Fruit fly (Drosophila melanogaster) whole organism, wandering third instar larva: ENCODE data around the gene CG18231.

Experiments
- Abd-B ChIP-seq: fragments of >200 bp; optimal IDR thresholded peaks from 2 replicates; lab custom pipeline; 2017; ENCODE audit warnings: missing biosample characterization, missing genetic modification characterization
- CG32264 ChIP-seq: fragments of 200-800 bp; sonication (Bioruptor generic); optimal IDR thresholded peaks from 2 replicates; lab custom pipeline; 2016; ENCODE audit warnings: missing biosample characterization, missing genetic modification characterization
- CG9705 ChIP-seq: fragments of 200-800 bp; sonication (Bioruptor generic); optimal IDR thresholded peaks from 2 replicates; lab custom pipeline; 2018; ENCODE audit warnings: missing biosample characterization, mild to moderate bottlenecking, missing genetic modification characterization
- CrebA ChIP-seq: fragments of 200-800 bp; sonication (Bioruptor generic); optimal IDR thresholded peaks from 2 replicates; lab custom pipeline; 2016; ENCODE audit warnings: missing biosample characterization, mild to moderate bottlenecking, missing genetic modification characterization, borderline replicate concordance
- Dfd ChIP-seq: fragments of >200 bp; optimal IDR thresholded peaks from 2 replicates; lab custom pipeline; 2017; ENCODE audit warnings: missing biosample characterization, missing genetic modification characterization
- Dif ChIP-seq: fragments of 200-275, 200-300 bp; sonication (Bioruptor generic); optimal IDR thresholded peaks from 2 replicates; lab custom pipeline; 2018; ENCODE audit warnings: missing biosample characterization, missing genetic modification characterization; ENCODE audit not compliant: partially characterized antibody
- GATAd ChIP-seq: sonication (Bioruptor generic); optimal IDR thresholded peaks from 2 replicates; lab custom pipeline; 2016; ENCODE audit warnings: missing biosample characterization, missing genetic modification characterization
- HLH106 ChIP-seq: fragments of 200-800 bp; optimal IDR thresholded peaks from 3 replicates; lab custom pipeline; 2019; ENCODE audit warnings: missing biosample characterization, mild to moderate bottlenecking, missing genetic modification characterization, moderate library complexity
- Hnf4 ChIP-seq: fragments of 200-800 bp; sonication (Bioruptor generic); optimal IDR thresholded peaks from 2 replicates; lab custom pipeline; 2016; ENCODE audit warnings: missing biosample characterization, mild to moderate bottlenecking, missing genetic modification characterization
- Hr78 ChIP-seq: fragments of >200 bp; optimal IDR thresholded peaks from 2 replicates; lab custom pipeline; 2017; ENCODE audit warnings: missing biosample characterization, missing genetic modification characterization
- Hr83 ChIP-seq: fragments of 200-300 bp; sonication (Bioruptor generic); optimal IDR thresholded peaks from 2 replicates; lab custom pipeline; 2016; ENCODE audit warnings: missing biosample characterization, mild to moderate bottlenecking, missing genetic modification characterization, moderate library complexity; ENCODE audit not compliant: poor library complexity, severe bottlenecking
- Jra ChIP-seq: sonication (Bioruptor generic); optimal IDR thresholded peaks from 2 replicates; lab custom pipeline; 2016; ENCODE audit warnings: missing biosample characterization, missing genetic modification characterization
- Mio ChIP-seq: sonication (Bioruptor generic); optimal IDR thresholded peaks from 2 replicates; lab custom pipeline; 2016; ENCODE audit warnings: missing biosample characterization, missing genetic modification characterization
- Myc ChIP-seq: fragments of >200 bp; optimal IDR thresholded peaks from 2 replicates; lab custom pipeline; 2017
- N ChIP-seq: fragments of >200 bp; optimal IDR thresholded peaks from 2 replicates; lab custom pipeline; 2018; ENCODE audit warnings: missing biosample characterization, missing external identifiers, missing genetic modification characterization
- OdsH ChIP-seq: fragments of 200-800 bp; sonication (Bioruptor generic); optimal IDR thresholded peaks from 2 replicates; lab custom pipeline; 2016; ENCODE audit warnings: missing biosample characterization, mild to moderate bottlenecking, missing genetic modification characterization
- Rel ChIP-seq, 2 experiments: fragments of 200-800 bp; sonication (Bioruptor generic) in 1 of 2; optimal IDR thresholded peaks; 2 replicates in 1 of 2; 3 replicates in 1 of 2; lab custom pipeline; 2016 to 2019; ENCODE audit warnings: mild to moderate bottlenecking in 2 of 2, missing biosample characterization in 2 of 2, missing genetic modification characterization in 2 of 2, moderate library complexity in 1 of 2
- Sp1 ChIP-seq: fragments of 200-800 bp; sonication (Bioruptor generic); optimal IDR thresholded peaks from 3 replicates; lab custom pipeline; 2019; ENCODE audit warnings: missing biosample characterization, mild to moderate bottlenecking, missing genetic modification characterization, moderate library complexity
- Vsx2 ChIP-seq: fragments of 200-300, 225-300 bp; sonication (Bioruptor generic); optimal IDR thresholded peaks from 2 replicates; lab custom pipeline; 2018; ENCODE audit warnings: missing biosample characterization, missing genetic modification characterization; ENCODE audit not compliant: partially characterized antibody
- br ChIP-seq: fragments of 200-800 bp; sonication (Bioruptor generic); optimal IDR thresholded peaks from 2 replicates; lab custom pipeline; 2016; ENCODE audit warnings: missing biosample characterization, missing genetic modification characterization
- brk ChIP-seq: fragments of 200-800 bp; sonication (Bioruptor generic); optimal IDR thresholded peaks from 2 replicates; lab custom pipeline; 2016; ENCODE audit warnings: missing biosample characterization, mild to moderate bottlenecking, missing genetic modification characterization
- dl ChIP-seq, 2 experiments: fragments of 175-275, 200-275 bp in 1 of 2; fragments of 200-275 bp in 1 of 2; sonication (Bioruptor generic); optimal IDR thresholded peaks; lab custom pipeline; 2018; ENCODE audit warnings: mild to moderate bottlenecking in 2 of 2, missing biosample characterization in 2 of 2, missing genetic modification characterization in 2 of 2, moderate library complexity in 2 of 2; ENCODE audit not compliant: partially characterized antibody in 2 of 2, insufficient read depth in 1 of 2
- dmrt93B ChIP-seq: fragments of 200-800 bp; sonication (Bioruptor generic); optimal IDR thresholded peaks from 2 replicates; lab custom pipeline; 2018; ENCODE audit warnings: missing biosample characterization, mild to moderate bottlenecking, missing genetic modification characterization
- dsf ChIP-seq: sonication (Bioruptor generic); optimal IDR thresholded peaks from 2 replicates; lab custom pipeline; 2016; ENCODE audit warnings: missing biosample characterization, missing genetic modification characterization, borderline replicate concordance
- ey ChIP-seq: fragments of 200-800 bp; sonication (Bioruptor generic); optimal IDR thresholded peaks from 2 replicates; lab custom pipeline; 2016; ENCODE audit warnings: missing biosample characterization, missing genetic modification characterization
- foxo ChIP-seq, 2 experiments: fragments of 200-800 bp; sonication (Bioruptor generic); optimal IDR thresholded peaks; 2 replicates in 1 of 2; 3 replicates in 1 of 2; lab custom pipeline; 2016 to 2017; ENCODE audit warnings: missing biosample characterization in 2 of 2, missing genetic modification characterization in 2 of 2
- fru ChIP-seq: fragments of 200-800 bp; sonication (Bioruptor generic); optimal IDR thresholded peaks from 3 replicates; lab custom pipeline; 2016; ENCODE audit warnings: missing biosample characterization, mild to moderate bottlenecking, missing genetic modification characterization
- h ChIP-seq: fragments of 200-800 bp; sonication (Bioruptor generic); optimal IDR thresholded peaks from 3 replicates; lab custom pipeline; 2016; ENCODE audit warnings: missing biosample characterization, mild to moderate bottlenecking, missing genetic modification characterization
- jim ChIP-seq: fragments of 175-275, 200-325 bp; sonication (Bioruptor generic); optimal IDR thresholded peaks from 2 replicates; lab custom pipeline; 2016; ENCODE audit warnings: missing biosample characterization, mild to moderate bottlenecking, missing genetic modification characterization
- lola ChIP-seq: fragments of >200 bp; optimal IDR thresholded peaks from 2 replicates; lab custom pipeline; 2017; ENCODE audit warnings: missing biosample characterization, missing genetic modification characterization
- pan ChIP-seq: fragments of >200 bp; optimal IDR thresholded peaks from 2 replicates; lab custom pipeline; 2017
- psq ChIP-seq: fragments of 200-800 bp; sonication (Bioruptor generic); optimal IDR thresholded peaks from 3 replicates; lab custom pipeline; 2017; ENCODE audit warnings: missing biosample characterization, mild to moderate bottlenecking, missing genetic modification characterization, moderate library complexity
- rgr ChIP-seq: fragments of 200-800 bp; sonication (Bioruptor generic); optimal IDR thresholded peaks from 3 replicates; lab custom pipeline; 2016; ENCODE audit warnings: missing biosample characterization, mild to moderate bottlenecking, missing genetic modification characterization
- sage ChIP-seq: fragments of 200-800 bp; sonication (Bioruptor generic); optimal IDR thresholded peaks from 2 replicates; lab custom pipeline; 2016; ENCODE audit warnings: missing biosample characterization, mild to moderate bottlenecking, missing genetic modification characterization
- sv ChIP-seq: fragments of 200-800 bp; sonication (Bioruptor generic); optimal IDR thresholded peaks from 3 replicates; lab custom pipeline; 2016; ENCODE audit warnings: missing biosample characterization, missing genetic modification characterization
- tai ChIP-seq: sonication (Bioruptor generic); optimal IDR thresholded peaks from 2 replicates; lab custom pipeline; 2016; ENCODE audit warnings: missing biosample characterization, missing genetic modification characterization
- usp ChIP-seq: fragments of >200 bp; optimal IDR thresholded peaks from 2 replicates; lab custom pipeline; 2017; ENCODE audit warnings: missing biosample characterization, missing genetic modification characterization
- woc ChIP-seq: sonication (Bioruptor generic); optimal IDR thresholded peaks from 2 replicates; lab custom pipeline; 2016; ENCODE audit warnings: missing biosample characterization, mild to moderate bottlenecking, missing genetic modification characterization

Gene CG18231

DNA sequence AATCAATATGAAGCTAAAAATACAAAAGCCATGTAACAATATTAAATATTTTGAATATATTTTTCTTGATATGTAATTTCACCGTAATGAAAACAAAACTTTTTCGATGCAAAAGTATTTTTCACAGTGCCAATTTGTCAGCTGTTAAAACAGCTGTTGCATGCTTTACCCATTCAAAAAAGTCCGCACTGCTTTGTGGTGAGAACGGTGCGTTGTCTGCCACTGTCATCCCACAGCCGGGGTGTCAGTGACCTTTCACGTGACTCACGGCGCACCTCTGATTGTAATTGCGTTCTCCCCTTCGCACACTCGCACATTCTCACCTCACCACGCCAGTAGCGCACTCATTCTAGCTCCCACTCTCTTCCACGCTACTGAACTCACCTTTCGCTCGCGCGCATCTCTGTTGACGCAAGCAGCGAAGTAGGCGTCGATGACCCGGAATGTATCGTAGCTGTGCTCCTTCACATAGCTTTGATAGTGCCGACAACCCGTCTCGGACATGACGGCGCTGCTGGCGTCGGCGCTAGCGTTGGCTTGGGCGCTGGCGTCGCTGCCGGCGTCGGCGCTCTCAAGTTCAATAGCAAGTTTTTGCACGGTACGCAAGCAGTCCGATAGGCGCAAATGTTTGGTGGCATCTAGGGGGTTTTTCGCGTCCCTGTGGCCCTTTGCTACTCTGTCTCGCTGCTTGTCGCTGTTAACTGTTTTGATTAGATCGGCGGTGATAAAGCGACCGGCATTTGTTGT lies 13.9 kb downstream of the CG18231 start:
- TF ChIP-seq fru (GFP tag; lab: Kevin White, UChicago) (peak; percentile 64), psq (GFP tag; lab: Kevin White, UChicago) (peak; percentile 6), CrebA (GFP tag; lab: Kevin White, UChicago) (no peak), woc (peak; percentile 53), Hnf4 (peak; percentile 51), Dfd (GFP tag; lab: Kevin White, UChicago) (no peak), Vsx2 (no peak), pan (no peak), N (GFP tag; lab: Kevin White, UChicago) (no peak), Abd-B (no peak), jim (GFP tag; lab: Kevin White, UChicago) (no peak), h (GFP tag; lab: Kevin White, UChicago) (peak; percentile 20), Jra (GFP tag; lab: Kevin White, UChicago) (peak; percentile 87), dsf (GFP tag; lab: Kevin White, UChicago) (no peak), usp (GFP tag; lab: Kevin White, UChicago) (no peak), Myc (lab: Kevin White, UChicago) (peak; percentile 71), dl (GFP tag; optimal IDR thresholded peaks at IDR 0.05; lab: Kevin White, UChicago; ENCODE audit: insufficient read depth in 1 of 2, partially characterized antibody in 2 of 2) (peak in 1 of 2 experiments; percentile 3), OdsH (GFP tag; lab: Kevin White, UChicago) (no peak), Mio (GFP tag; lab: Kevin White, UChicago) (no peak), Hr78 (GFP tag; lab: Kevin White, UChicago) (no peak), CG9705 (GFP tag; lab: Kevin White, UChicago) (no peak), ey (peak; percentile 21), Dif (GFP tag; lab: Kevin White, UChicago) (no peak), GATAd (GFP tag; lab: Kevin White, UChicago) (no peak), foxo (GFP tag; optimal IDR thresholded peaks at IDR 0.05; lab: Kevin White, UChicago) (peak in 1 of 2 experiments; percentile 55), sv (GFP tag; lab: Kevin White, UChicago) (peak; percentile 54), Sp1 (GFP tag; lab: Kevin White, UChicago) (peak; percentile 31), CG32264 (no peak), tai (no peak), Hr83 (GFP tag; lab: Kevin White, UChicago) (peak; percentile 35), lola (GFP tag; lab: Kevin White, UChicago) (no peak), br (GFP tag; lab: Kevin White, UChicago) (peak; percentile 55), dmrt93B (GFP tag; lab: Kevin White, UChicago) (no peak), HLH106 (tag; lab: Kevin White, UChicago) (peak; percentile 27), Rel (GFP tag; optimal IDR thresholded peaks at IDR 0.05; lab: Kevin White, UChicago) (peak; percentile 23), Rel (tag; optimal IDR thresholded peaks at IDR 0.05; lab: Kevin White, UChicago) (peak; percentile 80), rgr (peak; percentile 7), sage (GFP tag; lab: Kevin White, UChicago) (no peak), brk (peak; percentile 10)
- TF ChIP-seq, all 38 proteins: peak for 18

DNA sequence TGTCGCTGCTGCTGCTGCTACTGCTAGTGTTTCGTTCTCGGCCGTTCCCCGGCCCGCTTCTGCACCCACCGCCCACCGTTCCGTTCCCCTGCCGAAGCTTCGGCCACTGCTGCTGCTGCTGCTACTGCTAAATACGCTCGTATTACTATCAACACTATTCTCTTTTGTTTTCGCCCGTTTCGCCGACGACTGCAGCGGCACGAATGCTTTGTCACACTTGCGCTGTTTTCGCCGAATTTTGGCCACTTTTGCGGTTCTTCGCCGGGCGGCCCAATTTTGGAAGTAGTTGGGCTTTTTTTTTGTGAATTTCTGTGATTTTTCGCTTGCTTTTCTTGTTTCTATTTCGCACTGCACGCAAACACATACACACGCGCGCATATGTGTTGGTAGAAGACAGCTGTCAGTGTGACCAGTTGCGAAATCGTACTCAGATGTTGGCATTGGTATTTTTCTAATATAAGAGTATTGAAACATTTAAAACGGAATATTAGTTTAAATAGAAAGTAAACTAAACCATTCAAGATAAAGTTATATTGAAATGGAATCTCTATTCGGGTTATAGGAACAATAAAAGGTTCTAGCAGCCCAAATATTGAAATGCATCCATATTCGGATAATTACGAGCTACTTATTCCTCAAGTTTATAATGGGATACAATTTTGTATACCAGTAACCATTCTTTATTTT lies 14.6 kb downstream of the CG18231 start, which contains the start of gene not:
Gene not, minus strand, starts transcription at position 395 of the 687 bp plus-strand sequence.
- TF ChIP-seq dl (GFP tag; optimal IDR thresholded peaks at IDR 0.05; lab: Kevin White, UChicago; ENCODE audit: insufficient read depth in 1 of 2, partially characterized antibody in 2 of 2), result no peak
- TF ChIP-seq N (GFP tag; lab: Kevin White, UChicago), result no peak
- no peak for TF ChIP-seq dsf (GFP tag; lab: Kevin White, UChicago)
- TF ChIP-seq Sp1 (GFP tag; lab: Kevin White, UChicago), result no peak
- TF ChIP-seq Hnf4, result peak; percentile 10
- TF ChIP-seq sv (GFP tag; lab: Kevin White, UChicago), result no peak
- TF ChIP-seq HLH106 (tag; lab: Kevin White, UChicago), result no peak
- TF ChIP-seq woc, result no peak
- no peak for TF ChIP-seq pan
- TF ChIP-seq Dif (GFP tag; lab: Kevin White, UChicago), result no peak
- no peak for TF ChIP-seq rgr
- no peak for TF ChIP-seq lola (GFP tag; lab: Kevin White, UChicago)
- TF ChIP-seq foxo (GFP tag; optimal IDR thresholded peaks at IDR 0.05; lab: Kevin White, UChicago), result no peak
- TF ChIP-seq dmrt93B (GFP tag; lab: Kevin White, UChicago), result no peak
- TF ChIP-seq CG32264, result no peak
- TF ChIP-seq fru (GFP tag; lab: Kevin White, UChicago), result peak; percentile 3
